Fruit fly (Drosophila melanogaster) whole organism, embryonic: Measurements from ENCODE around the gene CG7191.

Experiments
- ATbp ChIP-seq: fragments of 200-800 bp; sonication (Bioruptor generic); optimal IDR thresholded peaks from 2 replicates; lab custom pipeline; 2017; ENCODE audit warnings: missing biosample characterization, mild to moderate bottlenecking, missing genetic modification characterization, missing genetic modification reagents
- Antp ChIP-seq: fragments of 200-800 bp; sonication (Bioruptor generic); optimal IDR thresholded peaks from 3 replicates; lab custom pipeline; 2016; ENCODE audit warnings: missing biosample characterization, missing genetic modification characterization
- Atf-2 ChIP-seq: fragments of 200-800 bp; sonication (Bioruptor generic); optimal IDR thresholded peaks from 2 replicates; lab custom pipeline; 2016; ENCODE audit warnings: missing biosample characterization, missing genetic modification characterization
- Blimp-1 ChIP-seq: fragments of 200-800 bp; sonication (Bioruptor generic); optimal IDR thresholded peaks from 3 replicates; lab custom pipeline; 2018; ENCODE audit warnings: missing biosample characterization, missing genetic modification characterization, mild to moderate bottlenecking, moderate library complexity, missing genetic modification reagents
- CG10147 ChIP-seq: fragments of 200-800 bp; sonication (Bioruptor generic); optimal IDR thresholded peaks from 2 replicates; lab custom pipeline; 2019; ENCODE audit warnings: missing biosample characterization, mild to moderate bottlenecking, missing genetic modification characterization, moderate library complexity
- CG10366 ChIP-seq: fragments of 200-800 bp; sonication (Bioruptor generic); IDR thresholded peaks from 2 replicates; pipeline ENCODE4 v1.3.6; 2022; ENCODE audit warnings: missing biosample characterization, missing genetic modification characterization
- CG10462 ChIP-seq: fragments of 200-800 bp; sonication (Bioruptor generic); optimal IDR thresholded peaks from 2 replicates; lab custom pipeline; 2016; ENCODE audit warnings: missing biosample characterization, missing genetic modification characterization
- CG10543 ChIP-seq: fragments of 200-800 bp; sonication (Bioruptor generic); optimal IDR thresholded peaks from 3 replicates; lab custom pipeline; 2017; ENCODE audit warnings: missing biosample characterization, mild to moderate bottlenecking, missing genetic modification characterization, moderate library complexity
- CG11398 ChIP-seq: fragments of 200-800 bp; sonication (Bioruptor generic); optimal IDR thresholded peaks from 2 replicates; lab custom pipeline; 2016; ENCODE audit warnings: missing biosample characterization, missing genetic modification characterization
- CG11723 ChIP-seq: fragments of 200-800 bp; sonication (Bioruptor generic); optimal IDR thresholded peaks from 2 replicates; lab custom pipeline; 2017; ENCODE audit warnings: missing biosample characterization, mild to moderate bottlenecking, missing genetic modification characterization
- CG12071 ChIP-seq: fragments of 200-800 bp; sonication (Bioruptor generic); optimal IDR thresholded peaks from 3 replicates; lab custom pipeline; 2018; ENCODE audit warnings: missing biosample characterization, mild to moderate bottlenecking, missing genetic modification characterization
- CG13296 ChIP-seq: fragments of 200-800 bp; sonication (Bioruptor generic); optimal IDR thresholded peaks from 3 replicates; lab custom pipeline; 2018; ENCODE audit warnings: missing biosample characterization, mild to moderate bottlenecking, missing genetic modification characterization
- CG14965 ChIP-seq: fragments of 200-800 bp; sonication (Bioruptor generic); optimal IDR thresholded peaks from 2 replicates; lab custom pipeline; 2016; ENCODE audit warnings: missing biosample characterization, missing genetic modification characterization, borderline replicate concordance
- CG15601 ChIP-seq: fragments of 200-800 bp; sonication (Bioruptor generic); optimal IDR thresholded peaks from 3 replicates; lab custom pipeline; 2019; ENCODE audit warnings: missing biosample characterization, mild to moderate bottlenecking, missing genetic modification characterization, moderate library complexity
- CG1647 ChIP-seq: fragments of 200-800 bp; sonication (Bioruptor generic); optimal IDR thresholded peaks from 3 replicates; lab custom pipeline; 2016; ENCODE audit warnings: missing biosample characterization, missing genetic modification characterization
- CG2120 ChIP-seq: fragments of 200-800 bp; sonication (Bioruptor generic); optimal IDR thresholded peaks from 3 replicates; lab custom pipeline; 2016; ENCODE audit warnings: missing biosample characterization, missing genetic modification characterization
- CG2678 ChIP-seq: fragments of 200-800 bp; sonication (Bioruptor generic); optimal IDR thresholded peaks from 3 replicates; lab custom pipeline; 2019; ENCODE audit warnings: missing biosample characterization, mild to moderate bottlenecking, missing genetic modification characterization, moderate library complexity
- CG30020 ChIP-seq: fragments of 200-800 bp; optimal IDR thresholded peaks from 2 replicates; lab custom pipeline; 2019; ENCODE audit warnings: missing biosample characterization, mild to moderate bottlenecking, missing genetic modification characterization, moderate library complexity
- CG32772 ChIP-seq: fragments of 200-800 bp; sonication (Bioruptor generic); IDR thresholded peaks from 2 replicates; pipeline ENCODE4 v1.3.6; 2022; ENCODE audit warnings: missing biosample characterization, missing genetic modification characterization
- CG3407 ChIP-seq: fragments of 200-800 bp; sonication (Bioruptor generic); optimal IDR thresholded peaks from 2 replicates; lab custom pipeline; 2018; ENCODE audit warnings: missing biosample characterization, mild to moderate bottlenecking, missing genetic modification characterization
- CG34224 ChIP-seq: fragments of 200-800 bp; sonication (Bioruptor generic); IDR thresholded peaks from 3 replicates; pipeline ENCODE4 v1.3.6; 2022; ENCODE audit warnings: missing biosample characterization, missing genetic modification characterization; ENCODE audit not compliant: partially characterized antibody
- CG3838 ChIP-seq: fragments of 200-800 bp; sonication (Bioruptor generic); optimal IDR thresholded peaks from 3 replicates; lab custom pipeline; 2016; ENCODE audit warnings: missing biosample characterization, missing genetic modification characterization
- CG6175 ChIP-seq: fragments of 200-800 bp; sonication (Bioruptor generic); IDR thresholded peaks from 3 replicates; pipeline ENCODE4 v1.3.6; 2022; ENCODE audit warnings: missing biosample characterization, missing genetic modification characterization
- CG6689 ChIP-seq: fragments of 200-800 bp; sonication (Bioruptor generic); IDR thresholded peaks from 2 replicates; pipeline ENCODE4 v1.3.6; 2022; ENCODE audit warnings: missing biosample characterization, missing genetic modification characterization
- CG7556 ChIP-seq: fragments of 200-800 bp; sonication (Bioruptor generic); optimal IDR thresholded peaks from 2 replicates; lab custom pipeline; 2017; ENCODE audit warnings: missing biosample characterization, mild to moderate bottlenecking, missing genetic modification characterization
- CG8290 ChIP-seq, 3 experiments: fragments of 200-800 bp; sonication (Bioruptor generic); optimal IDR thresholded peaks; 2 replicates each; lab custom pipeline; 2016 to 2019; ENCODE audit warnings: missing biosample characterization in 3 of 3, missing genetic modification characterization in 3 of 3, mild to moderate bottlenecking in 2 of 3, moderate library complexity in 1 of 3
- CkIIα-i1 ChIP-seq: fragments of 200-800 bp; sonication (Bioruptor generic); IDR thresholded peaks from 2 replicates; pipeline ENCODE4 v1.3.6; 2022; ENCODE audit warnings: missing biosample characterization, missing genetic modification characterization
- Dip2 ChIP-seq: fragments of 200-800 bp; sonication (Bioruptor generic); IDR thresholded peaks from 2 replicates; pipeline ENCODE4 v1.3.6; 2022; ENCODE audit warnings: missing biosample characterization, missing genetic modification characterization
- E2f1 ChIP-seq: fragments of 200-800 bp; sonication (Bioruptor generic); IDR thresholded peaks from 2 replicates; pipeline ENCODE4 v1.3.6; 2022; ENCODE audit warnings: missing biosample characterization, missing genetic modification characterization
- ERR ChIP-seq: fragments of 200-800 bp; sonication (Bioruptor generic); optimal IDR thresholded peaks from 2 replicates; lab custom pipeline; 2016; ENCODE audit warnings: missing biosample characterization, missing genetic modification characterization
- HLH54F ChIP-seq: fragments of 200-800 bp; sonication (Bioruptor generic); optimal IDR thresholded peaks from 3 replicates; lab custom pipeline; 2016; ENCODE audit warnings: missing biosample characterization, missing genetic modification characterization
- Rx ChIP-seq: fragments of 200-800 bp; sonication (Bioruptor generic); IDR thresholded peaks from 2 replicates; pipeline ENCODE4 v1.3.6; 2022; ENCODE audit warnings: missing biosample characterization, missing genetic modification characterization
- Taf1 ChIP-seq: fragments of 200-800 bp; sonication (Bioruptor generic); IDR thresholded peaks from 2 replicates; pipeline ENCODE4 v1.3.6; 2022; ENCODE audit warnings: missing biosample characterization, missing genetic modification characterization
- Trl ChIP-seq, 3 experiments: fragments of >200 bp in 2 of 3; fragments of 200-800 bp in 1 of 3; sonication (Bioruptor generic) in 1 of 3; optimal IDR thresholded peaks; 2 replicates in 1 of 3; 3 replicates in 2 of 3; lab custom pipeline; 2016 to 2017; ENCODE audit warnings: missing biosample characterization in 1 of 3, missing genetic modification characterization in 1 of 3
- ap ChIP-seq: fragments of 200-800 bp; sonication (Bioruptor generic); IDR thresholded peaks from 2 replicates; pipeline ENCODE4 v1.3.6; 2022; ENCODE audit warnings: missing biosample characterization, missing genetic modification characterization
- az2 ChIP-seq: fragments of 200-800 bp; sonication (Bioruptor generic); optimal IDR thresholded peaks from 3 replicates; lab custom pipeline; 2016; ENCODE audit warnings: missing biosample characterization, missing genetic modification characterization
- bigmax ChIP-seq: fragments of 200-800 bp; sonication (Bioruptor generic); optimal IDR thresholded peaks from 2 replicates; lab custom pipeline; 2018; ENCODE audit warnings: missing biosample characterization, mild to moderate bottlenecking, missing genetic modification characterization
- cato ChIP-seq: fragments of 200-800 bp; sonication (Bioruptor generic); optimal IDR thresholded peaks from 2 replicates; lab custom pipeline; 2016; ENCODE audit warnings: missing biosample characterization, missing genetic modification characterization, borderline replicate concordance
- chif ChIP-seq, 2 experiments: fragments of 200-800 bp; sonication (Bioruptor generic); optimal IDR thresholded peaks; 3 replicates each; lab custom pipeline; 2016; ENCODE audit warnings: missing biosample characterization in 2 of 2, missing genetic modification characterization in 2 of 2
- da ChIP-seq: fragments of 200-800 bp; sonication (Bioruptor generic); optimal IDR thresholded peaks from 2 replicates; lab custom pipeline; 2016; ENCODE audit warnings: missing biosample characterization, missing genetic modification characterization
- fu2 ChIP-seq: fragments of 200-800 bp; sonication (Bioruptor generic); optimal IDR thresholded peaks from 2 replicates; lab custom pipeline; 2016; ENCODE audit warnings: missing biosample characterization, missing genetic modification characterization
- hkb ChIP-seq, 2 experiments: fragments of 200-800 bp in 1 of 2; fragments of >200 bp in 1 of 2; sonication (Bioruptor generic) in 1 of 2; IDR thresholded peaks in 1 of 2; optimal IDR thresholded peaks in 1 of 2; 2 replicates each; pipeline versions ENCODE4 v1.3.6 to Lab custom; 2017 to 2022; ENCODE audit warnings: missing biosample characterization in 1 of 2, missing genetic modification characterization in 1 of 2
- lola ChIP-seq, 3 experiments: fragments of >200 bp in 2 of 3; fragments of 200-800 bp in 1 of 3; sonication (Bioruptor generic) in 1 of 3; optimal IDR thresholded peaks; 2 replicates each; lab custom pipeline; 2017 to 2019; ENCODE audit warnings: missing biosample characterization in 3 of 3, missing genetic modification characterization in 3 of 3, mild to moderate bottlenecking in 1 of 3, moderate library complexity in 1 of 3
- p53 ChIP-seq: fragments of 200-800 bp; sonication (Bioruptor generic); optimal IDR thresholded peaks from 2 replicates; lab custom pipeline; 2016; ENCODE audit warnings: missing biosample characterization, missing genetic modification characterization
- seq ChIP-seq: fragments of 200-800 bp; sonication (Bioruptor generic); IDR thresholded peaks from 2 replicates; pipeline ENCODE4 v1.3.6; 2022; ENCODE audit warnings: missing biosample characterization, missing genetic modification characterization
- sqz ChIP-seq: fragments of 200-800 bp; sonication (Bioruptor generic); optimal IDR thresholded peaks from 3 replicates; lab custom pipeline; 2018; ENCODE audit warnings: missing biosample characterization, mild to moderate bottlenecking, missing genetic modification characterization
- tll ChIP-seq, 2 experiments: fragments of 200-800 bp in 1 of 2; fragments of >200 bp in 1 of 2; sonication (Bioruptor generic) in 1 of 2; optimal IDR thresholded peaks; 2 replicates each; lab custom pipeline; 2017 to 2019; ENCODE audit warnings: missing biosample characterization in 2 of 2, missing genetic modification characterization in 2 of 2, mild to moderate bottlenecking in 1 of 2, moderate library complexity in 1 of 2
- tx ChIP-seq: fragments of 200-800 bp; sonication (Bioruptor generic); optimal IDR thresholded peaks from 2 replicates; lab custom pipeline; 2016; ENCODE audit warnings: missing biosample characterization, missing genetic modification characterization
- unpg ChIP-seq: fragments of 200-800 bp; sonication (Bioruptor generic); optimal IDR thresholded peaks from 3 replicates; lab custom pipeline; 2018; ENCODE audit warnings: missing biosample characterization, mild to moderate bottlenecking, missing genetic modification characterization, moderate library complexity
- wdn ChIP-seq: fragments of 200-800 bp; sonication (Bioruptor generic); IDR thresholded peaks from 2 replicates; pipeline ENCODE4 v1.3.6; 2022; ENCODE audit warnings: missing biosample characterization, missing genetic modification characterization

CG7191 gene

dm6 chr2L:7809699-7810088 lies 42.3 kb downstream of the CG7191 start (continued):
- TF ChIP-seq CG10462 (no peak), Antp (GFP tag; lab: Kevin White, UChicago) (no peak), CG10366 (GFP tag; lab: Robert Waterston, UW) (no peak), CG10147 (GFP tag; lab: Kevin White, UChicago) (peak; percentile 4), ERR (GFP tag; lab: Kevin White, UChicago) (peak; percentile 8), E2f1 (GFP tag; lab: Robert Waterston, UW) (no peak; the same call in 1 of the 2 replicates), cato (no peak), tll (GFP tag; optimal IDR thresholded peaks at IDR 0.05; lab: Kevin White, UChicago) (no peak), lola (GFP tag; optimal IDR thresholded peaks at IDR 0.05; lab: Kevin White, UChicago) (no peak), CG10543 (peak; percentile 86), CG14965 (GFP tag; lab: Kevin White, UChicago) (no peak), CG6689 (GFP tag; lab: Robert Waterston, UW) (no peak), sqz (GFP tag; lab: Kevin White, UChicago) (no peak), CG3407 (no peak), CG12071 (no peak), ATbp (GFP tag; lab: Kevin White, UChicago) (no peak), wdn (GFP tag; lab: Robert Waterston, UW) (no peak), az2 (GFP tag; lab: Kevin White, UChicago) (no peak), CG11723 (no peak), p53 (GFP tag; lab: Kevin White, UChicago) (no peak), Taf1 (GFP tag; lab: Robert Waterston, UW) (no peak), fu2 (GFP tag; lab: Kevin White, UChicago) (no peak), CG2120 (GFP tag; lab: Kevin White, UChicago) (peak; percentile 29), Rx (GFP tag; lab: Robert Waterston, UW) (no peak), CG15601 (tag; lab: Kevin White, UChicago) (no peak), da (GFP tag; lab: Kevin White, UChicago) (no peak), CG34224 (GFP tag; lab: Robert Waterston, UW) (no peak), CG13296 (GFP tag; lab: Kevin White, UChicago) (no peak), CG8290 (GFP tag; optimal IDR thresholded peaks at IDR 0.05; lab: Kevin White, UChicago) (no peak), CG8290 (tag; optimal IDR thresholded peaks at IDR 0.05; lab: Kevin White, UChicago) (peak in 1 of 2 experiments; percentile 49), CG1647 (GFP tag; lab: Kevin White, UChicago) (no peak), unpg (GFP tag; lab: Kevin White, UChicago) (no peak), CG11398 (GFP tag; lab: Kevin White, UChicago) (no peak), CG30020 (tag; lab: Kevin White, UChicago) (no peak), seq (GFP tag; lab: Robert Waterston, UW) (no peak), CG2678 (no peak), CG32772 (no peak), Trl (optimal IDR thresholded peaks at IDR 0.05; lab: Kevin White, UChicago) (peak; percentile 83 to 97), Trl (GFP tag; optimal IDR thresholded peaks at IDR 0.05; lab: Kevin White, UChicago) (peak; percentile 64), CG3838 (no peak), Dip2 (GFP tag; lab: Robert Waterston, UW) (no peak), tx (GFP tag; lab: Kevin White, UChicago) (no peak), CG7556 (GFP tag; lab: Kevin White, UChicago) (no peak), Blimp-1 (GFP tag; lab: Kevin White, UChicago) (no peak), Atf-2 (GFP tag; lab: Kevin White, UChicago) (no peak), bigmax (no peak), ap (no peak), hkb (optimal IDR thresholded peaks at IDR 0.05; lab: Kevin White, UChicago) (no peak), hkb (GFP tag; IDR thresholded peaks at IDR 0.05; lab: Robert Waterston, UW) (no peak), CG6175 (GFP tag; lab: Robert Waterston, UW) (no peak), chif (GFP tag; optimal IDR thresholded peaks at IDR 0.05; lab: Kevin White, UChicago) (no peak), CkIIα-i1 (GFP tag; lab: Robert Waterston, UW) (no peak), HLH54F (GFP tag; lab: Kevin White, UChicago) (no peak)
